Worm (Caenorhabditis elegans) whole organism, L1 larva: ENCODE results near the gene rad-50.

Experiments used
- C34B4.2 ChIP-seq: sonication (generic microtip); optimal IDR thresholded peaks from 2 replicates; lab custom pipeline; 2017; ENCODE audit warnings: mild to moderate bottlenecking, missing genetic modification characterization, missing compliant biosample characterization
- alr-1 ChIP-seq: fragments of 200-800 bp; sonication (Bioruptor generic); optimal IDR thresholded peaks from 2 replicates; lab custom pipeline; 2018; ENCODE audit warnings: borderline replicate concordance, mild to moderate bottlenecking, missing genetic modification characterization, missing compliant biosample characterization
- ceh-8 ChIP-seq: fragments of 200-800 bp; sonication (Bioruptor generic); optimal IDR thresholded peaks from 2 replicates; lab custom pipeline; 2018; ENCODE audit warnings: mild to moderate bottlenecking, missing genetic modification characterization, moderate library complexity, missing compliant biosample characterization
- lin-13 ChIP-seq: fragments of 150-350 bp; optimal IDR thresholded peaks from 2 replicates; lab custom pipeline; 2014; ENCODE audit warnings: missing biosample characterization, missing genetic modification reagents, missing genetic modification characterization
- lsy-2 ChIP-seq, 2 experiments: fragments of 150-350 bp; optimal IDR thresholded peaks; 2 replicates each; lab custom pipeline; 2014; ENCODE audit warnings: missing biosample characterization in 2 of 2, missing genetic modification characterization in 2 of 2
- nhr-11 ChIP-seq: fragments of 150-350 bp; optimal IDR thresholded peaks from 2 replicates; lab custom pipeline; 2014; ENCODE audit warnings: missing biosample characterization, missing genetic modification characterization
- nhr-28 ChIP-seq: fragments of 150-350 bp; optimal IDR thresholded peaks from 2 replicates; lab custom pipeline; 2014; ENCODE audit warnings: missing biosample characterization, missing genetic modification characterization
- pqm-1 ChIP-seq: sonication (generic microtip); optimal IDR thresholded peaks from 3 replicates; lab custom pipeline; 2017; ENCODE audit warnings: missing biosample characterization, missing genetic modification characterization
- sox-4 ChIP-seq: sonication (generic microtip); optimal IDR thresholded peaks from 2 replicates; lab custom pipeline; 2016; ENCODE audit warnings: missing genetic modification characterization, missing compliant biosample characterization
- sup-37 ChIP-seq: fragments of 200-800 bp; sonication (Bioruptor generic); optimal IDR thresholded peaks from 2 replicates; lab custom pipeline; 2018; ENCODE audit warnings: mild to moderate bottlenecking, missing genetic modification characterization, missing compliant biosample characterization

DNA sequence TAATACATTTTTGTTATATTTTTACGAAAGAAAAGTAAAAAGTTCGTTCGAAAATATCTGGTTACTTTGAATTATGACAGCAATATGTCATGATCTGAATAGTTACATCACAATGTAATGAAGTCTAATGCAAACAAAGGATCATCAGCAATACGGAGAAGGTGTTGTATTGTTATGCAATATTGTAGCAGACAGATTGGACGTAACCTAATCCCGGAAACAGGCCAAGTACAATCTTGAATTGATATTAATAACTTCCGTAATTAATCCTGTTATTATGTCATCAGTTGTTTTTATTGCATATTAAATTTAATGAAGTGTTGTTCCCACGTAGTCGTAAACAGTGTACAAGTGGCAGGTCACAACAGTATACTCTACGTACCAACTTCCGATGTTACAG, 36.1 kb downstream of the rad-50 start:
- TF ChIP-seq ceh-8 (GFP tag; lab: Kevin White, UChicago) (no peak), nhr-11 (no peak), pqm-1 (tag; lab: Kevin White, UChicago) (no peak), nhr-28 (tag; lab: Kevin White, UChicago) (no peak), lin-13 (no peak), sox-4 (tag; lab: Kevin White, UChicago) (no peak), C34B4.2 (tag; lab: Kevin White, UChicago) (no peak), lsy-2 (tag; optimal IDR thresholded peaks at IDR 0.05; lab: Kevin White, UChicago) (no peak), alr-1 (tag; lab: Kevin White, UChicago) (no peak), sup-37 (GFP tag; lab: Kevin White, UChicago) (no peak)
